Fruit fly (Drosophila melanogaster): ENCODE data around the gene CG13933.

The CG13933 gene

dm6 chr3L:1730160-1730595 is 44.8 kb downstream of the CG13933 start:
- no peak for TF ChIP-seq Dfd (GFP tag; optimal IDR thresholded peaks at IDR 0.05)
- TF ChIP-seq jim (GFP tag; optimal IDR thresholded peaks at IDR 0.05) = no peak
- TF ChIP-seq usp (GFP tag; optimal IDR thresholded peaks at IDR 0.05) = no peak
- TF ChIP-seq dl (GFP tag; optimal IDR thresholded peaks at IDR 0.05; ENCODE audit: insufficient read depth in 1 of 2, partially characterized antibody in 2 of 2) = no peak
- TF ChIP-seq Hr78 (GFP tag; optimal IDR thresholded peaks at IDR 0.05) = no peak
- no peak for TF ChIP-seq pan (optimal IDR thresholded peaks at IDR 0.05)
- no peak for TF ChIP-seq rgr (GFP tag; optimal IDR thresholded peaks at IDR 0.05)
- TF ChIP-seq Vsx2 (GFP tag; optimal IDR thresholded peaks at IDR 0.05; ENCODE audit: partially characterized antibody) = peak; percentile 24
- no peak for TF ChIP-seq CG32264 (GFP tag; optimal IDR thresholded peaks at IDR 0.05)
- TF ChIP-seq foxo (GFP tag; optimal IDR thresholded peaks at IDR 0.05) = no peak
- TF ChIP-seq psq (GFP tag; optimal IDR thresholded peaks at IDR 0.05) = peak; percentile 85
- no peak for TF ChIP-seq Mio (GFP tag; optimal IDR thresholded peaks at IDR 0.05)
- no peak for TF ChIP-seq dsf (GFP tag; optimal IDR thresholded peaks at IDR 0.05; ENCODE audit: borderline replicate concordance)
- TF ChIP-seq woc (GFP tag; optimal IDR thresholded peaks at IDR 0.05) = no peak

- TF ChIP-seq Hnf4 (GFP tag; optimal IDR thresholded peaks at IDR 0.05) = no peak
- TF ChIP-seq Rel (GFP tag; optimal IDR thresholded peaks at IDR 0.05) = no peak
- TF ChIP-seq Rel (tag; optimal IDR thresholded peaks at IDR 0.05) = peak; percentile 95
Measured at dm6 chr3L:1729380-1730159, 45.4 kb downstream of the CG13933 start.

- TF ChIP-seq rgr (GFP tag; optimal IDR thresholded peaks at IDR 0.05) (peak; percentile 6), dsf (GFP tag; optimal IDR thresholded peaks at IDR 0.05; ENCODE audit: borderline replicate concordance) (no peak), tai (GFP tag; optimal IDR thresholded peaks at IDR 0.05) (no peak)
Measured at dm6 chr3L:1727431-1727830, 47.5 kb downstream of the CG13933 start.

dm6 chr3L:1726747-1727146 is 48.2 kb downstream of the CG13933 start:
- TF ChIP-seq Hnf4 (GFP tag; optimal IDR thresholded peaks at IDR 0.05) = no peak
- TF ChIP-seq br (GFP tag; optimal IDR thresholded peaks at IDR 0.05) = no peak
- no peak for TF ChIP-seq ey (GFP tag; optimal IDR thresholded peaks at IDR 0.05)
- TF ChIP-seq CG32264 (GFP tag; optimal IDR thresholded peaks at IDR 0.05) = no peak
- no peak for TF ChIP-seq OdsH (GFP tag; optimal IDR thresholded peaks at IDR 0.05)
- TF ChIP-seq CG9705 (GFP tag; optimal IDR thresholded peaks at IDR 0.05) = no peak
- TF ChIP-seq GATAd (GFP tag; optimal IDR thresholded peaks at IDR 0.05) = no peak
- no peak for TF ChIP-seq lola (GFP tag; optimal IDR thresholded peaks at IDR 0.05)
- TF ChIP-seq dl (GFP tag; optimal IDR thresholded peaks at IDR 0.05; ENCODE audit: insufficient read depth in 1 of 2, partially characterized antibody in 2 of 2) = no peak
- no peak for TF ChIP-seq fru (GFP tag; optimal IDR thresholded peaks at IDR 0.05)

- TF ChIP-seq fru (GFP tag; optimal IDR thresholded peaks at IDR 0.05) (no peak), jim (GFP tag; optimal IDR thresholded peaks at IDR 0.05) (no peak)
Measured at dm6 chr3L:1724090-1724489, 50.9 kb downstream of the CG13933 start, which contains the start of gene CG12035. TSS of gene CG12035 (plus strand) at chr3L:1724390.

dm6 chr3L:1723053-1723452 is 51.9 kb downstream of the CG13933 start, which contains the start of gene CG18171:
TSS of gene CG18171 (minus strand) at chr3L:1723153.
- TF ChIP-seq Vsx2 (GFP tag; optimal IDR thresholded peaks at IDR 0.05; ENCODE audit: partially characterized antibody) = no peak
- TF ChIP-seq sv (GFP tag; optimal IDR thresholded peaks at IDR 0.05) = no peak
- no peak for TF ChIP-seq GATAd (GFP tag; optimal IDR thresholded peaks at IDR 0.05)
- no peak for TF ChIP-seq N (GFP tag; optimal IDR thresholded peaks at IDR 0.05)
- TF ChIP-seq OdsH (GFP tag; optimal IDR thresholded peaks at IDR 0.05) = no peak
- no peak for TF ChIP-seq Rel (GFP tag; optimal IDR thresholded peaks at IDR 0.05)
- TF ChIP-seq Rel (tag; optimal IDR thresholded peaks at IDR 0.05) = no peak
- TF ChIP-seq CG9705 (GFP tag; optimal IDR thresholded peaks at IDR 0.05) = no peak
- TF ChIP-seq ey (GFP tag; optimal IDR thresholded peaks at IDR 0.05) = no peak
- no peak for TF ChIP-seq Jra (GFP tag; optimal IDR thresholded peaks at IDR 0.05)
- no peak for TF ChIP-seq br (GFP tag; optimal IDR thresholded peaks at IDR 0.05)
- TF ChIP-seq dl (GFP tag; optimal IDR thresholded peaks at IDR 0.05; ENCODE audit: insufficient read depth in 1 of 2, partially characterized antibody in 2 of 2) = no peak
- TF ChIP-seq dsf (GFP tag; optimal IDR thresholded peaks at IDR 0.05; ENCODE audit: borderline replicate concordance) = no peak
- no peak for TF ChIP-seq Dif (GFP tag; optimal IDR thresholded peaks at IDR 0.05; ENCODE audit: partially characterized antibody)
- no peak for TF ChIP-seq fru (GFP tag; optimal IDR thresholded peaks at IDR 0.05)
- no peak for TF ChIP-seq jim (GFP tag; optimal IDR thresholded peaks at IDR 0.05)
- no peak for TF ChIP-seq Hnf4 (GFP tag; optimal IDR thresholded peaks at IDR 0.05)
- TF ChIP-seq Hr78 (GFP tag; optimal IDR thresholded peaks at IDR 0.05) = no peak
